Fruit fly (Drosophila melanogaster) whole organism, embryonic: ENCODE measurements around the gene Invadolysin.

ENCODE experiments used
- Antp ChIP-seq: fragments of 200-800 bp; sonication (Bioruptor generic); optimal IDR thresholded peaks from 3 replicates; lab custom pipeline; 2016; ENCODE audit warnings: missing biosample characterization, missing genetic modification characterization
- Atf3 ChIP-seq: fragments of 200-800 bp; sonication (Bioruptor generic); optimal IDR thresholded peaks from 3 replicates; lab custom pipeline; 2016; ENCODE audit warnings: missing biosample characterization, missing genetic modification characterization
- B-H1 ChIP-seq: fragments of 200-800 bp; sonication (Bioruptor generic); IDR thresholded peaks from 3 replicates; pipeline ENCODE4 v1.3.6; 2022; ENCODE audit warnings: missing biosample characterization, missing genetic modification characterization
- CG10274 ChIP-seq: fragments of 200-800 bp; sonication (Bioruptor generic); optimal IDR thresholded peaks from 3 replicates; lab custom pipeline; 2017; ENCODE audit warnings: missing biosample characterization, mild to moderate bottlenecking, missing genetic modification characterization
- CG10565 ChIP-seq: fragments of 200-800 bp; sonication (Bioruptor generic); optimal IDR thresholded peaks from 3 replicates; lab custom pipeline; 2016; ENCODE audit warnings: missing biosample characterization, mild to moderate bottlenecking, missing genetic modification characterization
- CG12071 ChIP-seq: fragments of 200-800 bp; sonication (Bioruptor generic); optimal IDR thresholded peaks from 3 replicates; lab custom pipeline; 2018; ENCODE audit warnings: missing biosample characterization, mild to moderate bottlenecking, missing genetic modification characterization
- CG12219 ChIP-seq: fragments of 200-800 bp; sonication (Bioruptor generic); optimal IDR thresholded peaks from 3 replicates; lab custom pipeline; 2018; ENCODE audit warnings: missing biosample characterization, mild to moderate bottlenecking, missing genetic modification characterization
- CG12391 ChIP-seq: fragments of 200-800 bp; sonication (Bioruptor generic); optimal IDR thresholded peaks from 3 replicates; lab custom pipeline; 2018; ENCODE audit warnings: missing biosample characterization, mild to moderate bottlenecking, missing genetic modification characterization, moderate library complexity
- CG13287 ChIP-seq: fragments of 200-800 bp; sonication (Bioruptor generic); IDR thresholded peaks from 2 replicates; pipeline ENCODE4 v1.3.6; 2022; ENCODE audit warnings: missing biosample characterization, missing genetic modification characterization; ENCODE audit not compliant: partially characterized antibody
- CG13424 ChIP-seq: fragments of 200-800 bp; sonication (Bioruptor generic); optimal IDR thresholded peaks from 2 replicates; lab custom pipeline; 2019; ENCODE audit warnings: missing biosample characterization, mild to moderate bottlenecking, missing genetic modification characterization, moderate library complexity
- CG13775 ChIP-seq: fragments of 200-800 bp; sonication (Bioruptor generic); optimal IDR thresholded peaks from 3 replicates; lab custom pipeline; 2017; ENCODE audit warnings: missing biosample characterization, mild to moderate bottlenecking, missing genetic modification characterization
- CG15479 ChIP-seq: fragments of 200-800 bp; sonication (Bioruptor generic); optimal IDR thresholded peaks from 3 replicates; lab custom pipeline; 2019; ENCODE audit warnings: missing biosample characterization, mild to moderate bottlenecking, missing genetic modification characterization, moderate library complexity
- CG16813 ChIP-seq: fragments of 200-800 bp; sonication (Bioruptor generic); IDR thresholded peaks from 3 replicates; pipeline ENCODE4 v1.3.6; 2022; ENCODE audit warnings: missing biosample characterization, missing genetic modification characterization; ENCODE audit not compliant: partially characterized antibody
- CG16815 ChIP-seq: fragments of 200-800 bp; sonication (Bioruptor generic); optimal IDR thresholded peaks from 3 replicates; lab custom pipeline; 2017; ENCODE audit warnings: missing biosample characterization, mild to moderate bottlenecking, missing genetic modification characterization
- CG32532 ChIP-seq: fragments of 200-800 bp; sonication (Bioruptor generic); IDR thresholded peaks from 2 replicates; pipeline ENCODE4 v1.3.6; 2022; ENCODE audit warnings: missing biosample characterization, missing genetic modification characterization
- CG3995 ChIP-seq: fragments of 200-800 bp; sonication (Bioruptor generic); optimal IDR thresholded peaks from 3 replicates; lab custom pipeline; 2016; ENCODE audit warnings: missing biosample characterization, missing genetic modification characterization
- CG6175 ChIP-seq: fragments of 200-800 bp; sonication (Bioruptor generic); IDR thresholded peaks from 3 replicates; pipeline ENCODE4 v1.3.6; 2022; ENCODE audit warnings: missing biosample characterization, missing genetic modification characterization
- CG6765 ChIP-seq: fragments of 200-800 bp; sonication (Bioruptor generic); optimal IDR thresholded peaks from 3 replicates; lab custom pipeline; 2017; ENCODE audit warnings: missing biosample characterization, mild to moderate bottlenecking, missing genetic modification characterization
- CG7786 ChIP-seq: fragments of 200-800 bp; sonication (Bioruptor generic); optimal IDR thresholded peaks from 2 replicates; lab custom pipeline; 2016; ENCODE audit warnings: missing biosample characterization, missing genetic modification characterization
- CG7928 ChIP-seq: fragments of 200-800 bp; sonication (Bioruptor generic); optimal IDR thresholded peaks from 2 replicates; lab custom pipeline; 2017; ENCODE audit warnings: missing biosample characterization, mild to moderate bottlenecking, missing genetic modification characterization
- CkIIα-i1 ChIP-seq: fragments of 200-800 bp; sonication (Bioruptor generic); IDR thresholded peaks from 2 replicates; pipeline ENCODE4 v1.3.6; 2022; ENCODE audit warnings: missing biosample characterization, missing genetic modification characterization
- CoRest ChIP-seq: fragments of 200-800 bp; sonication (Bioruptor generic); optimal IDR thresholded peaks from 3 replicates; lab custom pipeline; 2018; ENCODE audit warnings: missing biosample characterization, mild to moderate bottlenecking, missing genetic modification characterization, moderate library complexity
- Dip2 ChIP-seq: fragments of 200-800 bp; sonication (Bioruptor generic); IDR thresholded peaks from 2 replicates; pipeline ENCODE4 v1.3.6; 2022; ENCODE audit warnings: missing biosample characterization, missing genetic modification characterization
- Dref ChIP-seq: fragments of 200-800 bp; sonication (Bioruptor generic); IDR thresholded peaks from 2 replicates; pipeline ENCODE4 v1.3.6; 2022; ENCODE audit warnings: missing biosample characterization, missing genetic modification characterization
- Eip74EF ChIP-seq, 2 experiments: fragments of 200-800 bp in 1 of 2; fragments of >200 bp in 1 of 2; sonication (Bioruptor generic) in 1 of 2; optimal IDR thresholded peaks; 2 replicates each; lab custom pipeline; 2017 to 2019; ENCODE audit warnings: missing biosample characterization in 2 of 2, missing genetic modification characterization in 2 of 2, mild to moderate bottlenecking in 1 of 2, moderate library complexity in 1 of 2
- Elba2 ChIP-seq: fragments of 200-800 bp; sonication (Bioruptor generic); optimal IDR thresholded peaks from 3 replicates; lab custom pipeline; 2016; ENCODE audit warnings: missing biosample characterization, missing genetic modification characterization
- HmgZ ChIP-seq: fragments of 200-800 bp; sonication (Bioruptor generic); optimal IDR thresholded peaks from 2 replicates; lab custom pipeline; 2018; ENCODE audit warnings: missing biosample characterization, mild to moderate bottlenecking, missing genetic modification characterization
- Hr3 ChIP-seq: fragments of 200-800 bp; sonication (Bioruptor generic); optimal IDR thresholded peaks from 3 replicates; lab custom pipeline; 2016; ENCODE audit warnings: missing biosample characterization, missing genetic modification characterization
- Hr78 ChIP-seq, 2 experiments: fragments of 200-800 bp in 1 of 2; fragments of >200 bp in 1 of 2; sonication (Bioruptor generic) in 1 of 2; optimal IDR thresholded peaks; 2 replicates each; lab custom pipeline; 2017 to 2019; ENCODE audit warnings: missing biosample characterization in 2 of 2, missing genetic modification characterization in 2 of 2, mild to moderate bottlenecking in 1 of 2, moderate library complexity in 1 of 2
- Max ChIP-seq: fragments of 200-800 bp; sonication (Bioruptor generic); optimal IDR thresholded peaks from 2 replicates; lab custom pipeline; 2016; ENCODE audit warnings: missing biosample characterization, mild to moderate bottlenecking, missing genetic modification characterization
- Pdp1 ChIP-seq, 2 experiments: fragments of 200-800 bp; sonication (Bioruptor generic); optimal IDR thresholded peaks; 3 replicates each; lab custom pipeline; 2016; ENCODE audit warnings: missing biosample characterization in 2 of 2, missing genetic modification characterization in 2 of 2, mild to moderate bottlenecking in 1 of 2, moderate library complexity in 1 of 2
- Poxn ChIP-seq: fragments of 200-800 bp; sonication (Bioruptor generic); IDR thresholded peaks from 2 replicates; pipeline ENCODE4 v1.3.6; 2022; ENCODE audit warnings: missing biosample characterization, missing genetic modification characterization
- Sry-β ChIP-seq: fragments of 200-800 bp; sonication (Bioruptor generic); optimal IDR thresholded peaks from 2 replicates; lab custom pipeline; 2018; ENCODE audit warnings: missing biosample characterization, mild to moderate bottlenecking, missing genetic modification characterization, moderate library complexity
- al ChIP-seq: fragments of 200-800 bp; sonication (Bioruptor generic); IDR thresholded peaks from 2 replicates; pipeline ENCODE4 v1.3.6; 2022; ENCODE audit warnings: missing biosample characterization, missing genetic modification characterization
- cas ChIP-seq: fragments of 200-800 bp; sonication (Bioruptor generic); IDR thresholded peaks from 2 replicates; pipeline ENCODE4 v1.3.6; 2022; ENCODE audit warnings: missing biosample characterization, missing genetic modification characterization
- ci ChIP-seq: fragments of 200-800 bp; sonication (Bioruptor generic); IDR thresholded peaks from 3 replicates; pipeline ENCODE4 v1.3.6; 2022; ENCODE audit warnings: missing biosample characterization, missing genetic modification characterization
- dmrt11E ChIP-seq: fragments of 200-800 bp; sonication (Bioruptor generic); optimal IDR thresholded peaks from 3 replicates; lab custom pipeline; 2018; ENCODE audit warnings: missing biosample characterization, mild to moderate bottlenecking, missing genetic modification characterization, moderate library complexity
- fd3F ChIP-seq: fragments of 200-800 bp; sonication (Bioruptor generic); optimal IDR thresholded peaks from 2 replicates; lab custom pipeline; 2018; ENCODE audit warnings: missing biosample characterization, mild to moderate bottlenecking, missing genetic modification characterization, moderate library complexity
- gcm ChIP-seq: fragments of 200-800 bp; sonication (Bioruptor generic); optimal IDR thresholded peaks from 2 replicates; lab custom pipeline; 2019; ENCODE audit warnings: missing biosample characterization, mild to moderate bottlenecking, missing genetic modification characterization, moderate library complexity
- kay ChIP-seq: fragments of 200-800 bp; sonication (Bioruptor generic); optimal IDR thresholded peaks from 2 replicates; lab custom pipeline; 2016; ENCODE audit warnings: missing biosample characterization, missing genetic modification characterization
- lab ChIP-seq: fragments of 200-800 bp; sonication (Bioruptor generic); optimal IDR thresholded peaks from 3 replicates; lab custom pipeline; 2017; ENCODE audit warnings: missing biosample characterization, missing genetic modification characterization, mild to moderate bottlenecking, moderate library complexity, missing genetic modification reagents
- pb ChIP-seq: fragments of 200-800 bp; sonication (Bioruptor generic); optimal IDR thresholded peaks from 3 replicates; lab custom pipeline; 2016; ENCODE audit warnings: missing biosample characterization, missing genetic modification characterization
- pfk ChIP-seq: fragments of 200-800 bp; sonication (Bioruptor generic); optimal IDR thresholded peaks from 2 replicates; lab custom pipeline; 2018; ENCODE audit warnings: missing biosample characterization, mild to moderate bottlenecking, missing genetic modification characterization, moderate library complexity
- pnt ChIP-seq: fragments of 200-800 bp; sonication (Bioruptor generic); optimal IDR thresholded peaks from 3 replicates; lab custom pipeline; 2016; ENCODE audit warnings: missing biosample characterization, missing genetic modification characterization
- psq ChIP-seq: fragments of 200-800 bp; sonication (Bioruptor generic); optimal IDR thresholded peaks from 2 replicates; lab custom pipeline; 2017; ENCODE audit warnings: missing biosample characterization, missing genetic modification characterization
- rib ChIP-seq: fragments of 200-800 bp; sonication (Bioruptor generic); IDR thresholded peaks from 2 replicates; pipeline ENCODE4 v1.3.6; 2022; ENCODE audit warnings: missing biosample characterization, missing genetic modification characterization
- salm ChIP-seq: fragments of 200-800 bp; sonication (Bioruptor generic); optimal IDR thresholded peaks from 2 replicates; lab custom pipeline; 2018; ENCODE audit warnings: missing biosample characterization, mild to moderate bottlenecking, missing genetic modification characterization
- so ChIP-seq: fragments of 200-800 bp; sonication (Bioruptor generic); IDR thresholded peaks from 3 replicates; pipeline ENCODE4 v1.3.6; 2022; ENCODE audit warnings: missing biosample characterization, missing genetic modification characterization
- zen ChIP-seq: fragments of 200-800 bp; sonication (Bioruptor generic); optimal IDR thresholded peaks from 3 replicates; lab custom pipeline; 2018; ENCODE audit warnings: missing biosample characterization, mild to moderate bottlenecking, missing genetic modification characterization, moderate library complexity
- zen2 ChIP-seq: fragments of 200-800 bp; sonication (Bioruptor generic); IDR thresholded peaks from 3 replicates; pipeline ENCODE4 v1.3.6; 2022; ENCODE audit warnings: missing biosample characterization, missing genetic modification characterization; ENCODE audit not compliant: partially characterized antibody

Invadolysin gene

dm6 chr3R:10161163-10161562, 16.7 kb downstream of the Invadolysin start, which contains the start of gene CG6254 (continued):
- TF ChIP-seq CG12219 (GFP tag; lab: Kevin White, UChicago): no peak
- TF ChIP-seq CoRest (tag; lab: Kevin White, UChicago): no peak
- peak; percentile 34 for TF ChIP-seq CG7786 (GFP tag; lab: Kevin White, UChicago)
- TF ChIP-seq CG6175: no peak
- TF ChIP-seq Hr78 (GFP tag; optimal IDR thresholded peaks at IDR 0.05; lab: Kevin White, UChicago): no peak
- peak; percentile 58 for TF ChIP-seq HmgZ (tag; lab: Kevin White, UChicago)
- no peak for TF ChIP-seq rib (GFP tag; lab: Robert Waterston, UW)
- TF ChIP-seq Pdp1 (GFP tag; optimal IDR thresholded peaks at IDR 0.05; lab: Kevin White, UChicago): peak in 1 of 2 experiments; percentile 29
- no peak for TF ChIP-seq CG6765
- no peak for TF ChIP-seq psq (GFP tag; lab: Kevin White, UChicago)
- peak; percentile 23 for TF ChIP-seq fd3F (GFP tag; lab: Kevin White, UChicago)
- peak; percentile 25 for TF ChIP-seq dmrt11E
- TF ChIP-seq Poxn (GFP tag; lab: Robert Waterston, UW): no peak
- peak; percentile 12 for TF ChIP-seq pnt (GFP tag; lab: Kevin White, UChicago)
- TF ChIP-seq CG15479 (GFP tag; lab: Kevin White, UChicago): no peak
- TF ChIP-seq gcm (GFP tag; lab: Kevin White, UChicago): no peak
- TF ChIP-seq CG16815 (GFP tag; lab: Kevin White, UChicago): no peak
- TF ChIP-seq Antp: peak; percentile 52
- peak; percentile 32; the same call in 1 of the 3 replicates for TF ChIP-seq CG16813 (GFP tag; lab: Robert Waterston, UW)
- TF ChIP-seq CkIIα-i1 (GFP tag; lab: Robert Waterston, UW): no peak
- TF ChIP-seq Atf3: no peak
- 0 out of 3 replicates have a peak, but pooled peaks have one; percentile 24 for TF ChIP-seq zen2
- peak; percentile 39 for TF ChIP-seq Sry-β
- TF ChIP-seq CG10274: no peak
- TF ChIP-seq CG7928: peak; percentile 100
- TF ChIP-seq Max (GFP tag; lab: Kevin White, UChicago): no peak
- no peak for TF ChIP-seq Dip2
- TF ChIP-seq ci (GFP tag; lab: Robert Waterston, UW): 0 out of 3 replicates have a peak, but pooled peaks have one; percentile 47
- peak; percentile 36 for TF ChIP-seq CG3995 (GFP tag; lab: Kevin White, UChicago)
- TF ChIP-seq Eip74EF (GFP tag; optimal IDR thresholded peaks at IDR 0.05; lab: Kevin White, UChicago): no peak
- TF ChIP-seq zen (tag; lab: Kevin White, UChicago): peak; percentile 37
- peak; percentile 45 for TF ChIP-seq CG12391
- TF ChIP-seq Hr3 (GFP tag; lab: Kevin White, UChicago): no peak
- TF ChIP-seq CG13287: peak; percentile 68
- no peak for TF ChIP-seq CG12071 (GFP tag; lab: Kevin White, UChicago)
- TF ChIP-seq Dref (GFP tag; lab: Robert Waterston, UW): no peak
- TF ChIP-seq salm (tag; lab: Kevin White, UChicago): no peak
- no peak for TF ChIP-seq kay
- TF ChIP-seq al (GFP tag; lab: Robert Waterston, UW): 0 out of 2 replicates have a peak, but pooled peaks have one; percentile 15
- no peak for TF ChIP-seq CG10565 (GFP tag; lab: Kevin White, UChicago)
- no peak for TF ChIP-seq Elba2 (GFP tag; lab: Kevin White, UChicago)
- TF ChIP-seq cas (GFP tag; lab: Robert Waterston, UW): no peak
- peak; percentile 27 for TF ChIP-seq pb
- peak; percentile 64 for TF ChIP-seq CG32532 (GFP tag; lab: Robert Waterston, UW)
- no peak for TF ChIP-seq lab (GFP tag; lab: Kevin White, UChicago)
- peak; percentile 52 for TF ChIP-seq CG13424 (tag; lab: Kevin White, UChicago)
- no peak; the same call in 2 of the 3 replicates for TF ChIP-seq B-H1 (GFP tag; lab: Robert Waterston, UW)
- TF ChIP-seq pfk (GFP tag; lab: Kevin White, UChicago): no peak
- no peak for TF ChIP-seq CG13775 (GFP tag; lab: Kevin White, UChicago)
- no peak; the same call in 2 of the 3 replicates for TF ChIP-seq so (GFP tag; lab: Robert Waterston, UW)
